Fruit fly (Drosophila melanogaster) whole organism: ENCODE results near the gene IFT57.
A peak's percentile ranks its signal among the peaks of the same experiment; 100 is the strongest.

ENCODE experiments used
- CG8478 ChIP-seq: fragments of >200 bp; optimal IDR thresholded peaks from 2 replicates; lab custom pipeline; 2018; ENCODE audit warnings: inconsistent platforms
- Dll ChIP-seq: fragments of >200 bp; optimal IDR thresholded peaks from 2 replicates; lab custom pipeline; 2017
- EcR ChIP-seq, 2 experiments: fragments of >200 bp; optimal IDR thresholded peaks; 2 replicates each; lab custom pipeline; 2017; ENCODE audit warnings: missing biosample characterization in 2 of 2, missing genetic modification characterization in 2 of 2, missing genetic modification reagents in 2 of 2
- pan ChIP-seq: fragments of >200 bp; optimal IDR thresholded peaks from 2 replicates; lab custom pipeline; 2017
- psq ChIP-seq: fragments of >200 bp; optimal IDR thresholded peaks from 2 replicates; lab custom pipeline; 2017
- usp ChIP-seq: fragments of >200 bp; optimal IDR thresholded peaks from 2 replicates; lab custom pipeline; 2017; ENCODE audit warnings: missing biosample characterization, missing genetic modification characterization, mixed read lengths

Gene IFT57

dm6 chr2L:3506806-3507205 is 23.8 kb upstream of the IFT57 start:
- no peak for TF ChIP-seq psq
- TF ChIP-seq usp (GFP tag; lab: Kevin White, UChicago) = no peak
- TF ChIP-seq EcR (GFP tag; optimal IDR thresholded peaks at IDR 0.05; lab: Kevin White, UChicago) = no peak
- no peak for TF ChIP-seq Dll (lab: Kevin White, UChicago)
- TF ChIP-seq CG8478 = no peak
- TF ChIP-seq pan (lab: Kevin White, UChicago) = no peak

dm6 chr2L:3507209-3508164 is 23.1 kb upstream of the IFT57 start, which contains the start of gene tim:
Gene tim (minus strand): TSS chr2L:3508119.
- TF ChIP-seq CG8478 (no peak), usp (GFP tag; lab: Kevin White, UChicago) (no peak), Dll (lab: Kevin White, UChicago) (no peak), pan (lab: Kevin White, UChicago) (no peak), EcR (GFP tag; optimal IDR thresholded peaks at IDR 0.05; lab: Kevin White, UChicago) (no peak), psq (no peak)

- TF ChIP-seq CG8478 (no peak), EcR (GFP tag; optimal IDR thresholded peaks at IDR 0.05; lab: Kevin White, UChicago) (no peak), psq (no peak), Dll (lab: Kevin White, UChicago) (no peak), usp (GFP tag; lab: Kevin White, UChicago) (no peak), pan (lab: Kevin White, UChicago) (no peak)
Observed at dm6 chr2L:3510002-3510401, 20.6 kb upstream of the IFT57 start, which contains the start of gene CG31954. Gene CG31954 (minus strand): TSS chr2L:3510102.

- no peak for TF ChIP-seq pan (lab: Kevin White, UChicago)
- no peak for TF ChIP-seq EcR (GFP tag; optimal IDR thresholded peaks at IDR 0.05; lab: Kevin White, UChicago)
- no peak for TF ChIP-seq psq
- no peak for TF ChIP-seq CG8478
- TF ChIP-seq usp (GFP tag; lab: Kevin White, UChicago) = no peak
- TF ChIP-seq Dll (lab: Kevin White, UChicago) = no peak
Observed at dm6 chr2L:3514569-3515191, 15.9 kb upstream of the IFT57 start, which contains the start of the genes LeuRS and CG17593. Gene LeuRS (minus strand): TSS chr2L:3514656. Gene CG17593 (plus strand): TSS chr2L:3514872.

dm6 chr2L:3519551-3519950 is 11.0 kb upstream of the IFT57 start, which contains the start of the genes CG3213 and CG8851:
Gene CG3213 (minus strand): TSS chr2L:3519651.
Gene CG8851 (plus strand): TSS chr2L:3519677.
- TF ChIP-seq Dll (lab: Kevin White, UChicago) (no peak), usp (GFP tag; lab: Kevin White, UChicago) (no peak), EcR (GFP tag; optimal IDR thresholded peaks at IDR 0.05; lab: Kevin White, UChicago) (no peak), psq (no peak), pan (lab: Kevin White, UChicago) (no peak), CG8478 (no peak)

dm6 chr2L:3523956-3524355 is 6.6 kb upstream of the IFT57 start, which contains the start of gene Sr-CIV:
Gene Sr-CIV (minus strand): TSS chr2L:3524056.
- no peak for TF ChIP-seq EcR (GFP tag; optimal IDR thresholded peaks at IDR 0.05; lab: Kevin White, UChicago)
- TF ChIP-seq Dll (lab: Kevin White, UChicago) = no peak
- no peak for TF ChIP-seq psq
- no peak for TF ChIP-seq CG8478
- no peak for TF ChIP-seq pan (lab: Kevin White, UChicago)
- no peak for TF ChIP-seq usp (GFP tag; lab: Kevin White, UChicago)

dm6 chr2L:3524729-3525181 is 5.8 kb upstream of the IFT57 start, which contains the start of gene CG8852:
Gene CG8852 (plus strand): TSS chr2L:3525131.
- no peak for TF ChIP-seq CG8478
- TF ChIP-seq usp (GFP tag; lab: Kevin White, UChicago) = no peak
- TF ChIP-seq Dll (lab: Kevin White, UChicago) = no peak

- TF ChIP-seq usp (GFP tag; lab: Kevin White, UChicago) = no peak
- no peak for TF ChIP-seq pan (lab: Kevin White, UChicago)
- no peak for TF ChIP-seq psq
- TF ChIP-seq EcR (GFP tag; optimal IDR thresholded peaks at IDR 0.05; lab: Kevin White, UChicago) = no peak
- TF ChIP-seq CG8478 = no peak
- TF ChIP-seq Dll (lab: Kevin White, UChicago) = no peak
Observed at dm6 chr2L:3532973-3533525, 2.5 kb downstream of the IFT57 start.

- TF ChIP-seq Dll (lab: Kevin White, UChicago) (peak; percentile 74), EcR (GFP tag; optimal IDR thresholded peaks at IDR 0.05; lab: Kevin White, UChicago) (no peak), CG8478 (no peak), psq (no peak)
Observed at dm6 chr2L:3534227-3534842, 3.7 kb downstream of the IFT57 start.

dm6 chr2L:3538564-3539411 is 8.2 kb downstream of the IFT57 start, which contains the start of gene drm:
Gene drm (plus strand): TSS chr2L:3539247.
- TF ChIP-seq psq (no peak), Dll (lab: Kevin White, UChicago) (peak; percentile 64), CG8478 (peak; percentile 62)
